Worm (Caenorhabditis elegans): ENCODE measurements around the gene ZK856.7.

DNA sequence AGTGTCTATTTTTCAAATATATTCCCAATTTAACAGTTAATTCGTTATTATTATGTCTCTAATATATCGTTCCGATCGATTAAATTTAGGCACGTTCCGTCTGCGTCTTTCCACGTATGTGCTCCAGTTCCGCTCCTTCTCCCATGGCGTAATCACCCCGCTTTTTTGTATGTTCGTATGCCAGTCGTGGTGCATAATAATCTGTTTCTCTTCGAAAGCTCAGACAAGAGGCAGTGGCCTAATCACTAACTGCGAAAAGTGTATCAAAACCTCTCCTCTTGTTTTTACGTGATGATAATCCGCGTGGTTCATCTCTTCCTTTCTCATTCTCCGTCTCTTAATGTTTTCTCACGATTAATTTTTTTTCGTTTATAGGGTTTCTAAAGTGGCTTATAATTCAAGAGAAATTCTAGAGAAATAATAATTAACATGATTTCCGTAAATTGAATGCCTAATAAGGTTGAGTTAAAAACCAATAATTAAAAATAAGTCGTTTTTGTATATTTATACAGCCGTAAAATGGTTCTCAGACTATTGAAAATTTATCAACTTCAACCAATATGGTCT lies 45.9 kb downstream of the ZK856.7 start:
- no peak for TF ChIP-seq nhr-120 (GFP tag; IDR thresholded peaks at IDR 0.05)
- TF ChIP-seq ama-1 (optimal IDR thresholded peaks at IDR 0.05): no peak
- TF ChIP-seq ama-1 (GFP tag; optimal IDR thresholded peaks at IDR 0.05): no peak
- TF ChIP-seq lin-35 (GFP tag; optimal IDR thresholded peaks at IDR 0.05): no peak
- TF ChIP-seq B0019.2 (GFP tag; conservative IDR thresholded peaks at IDR 0.05): no peak
- TF ChIP-seq him-1 (tag; optimal IDR thresholded peaks at IDR 0.05): no peak
- TF ChIP-seq lag-1 (GFP tag; IDR thresholded peaks at IDR 0.05): no peak
- TF ChIP-seq ets-4 (GFP tag; optimal IDR thresholded peaks at IDR 0.05): no peak
- no peak for TF ChIP-seq repo-1 (tag; optimal IDR thresholded peaks at IDR 0.05)
- no peak for TF ChIP-seq unc-62 (GFP tag; optimal IDR thresholded peaks at IDR 0.05)
- no peak for TF ChIP-seq snpc-4 (GFP tag; optimal IDR thresholded peaks at IDR 0.05)
- TF ChIP-seq snpc-4 (tag; optimal IDR thresholded peaks at IDR 0.05): no peak
